Fruit fly (Drosophila melanogaster) whole organism, embryonic: Measurements from ENCODE around the gene CG3071.
A peak's percentile ranks its signal among the peaks of the same experiment; 100 is the strongest.

Experiments
- Bteb2 ChIP-seq: fragments of 200-800 bp; sonication (Bioruptor generic); optimal IDR thresholded peaks from 2 replicates; lab custom pipeline; 2016; ENCODE audit warnings: missing biosample characterization, missing genetic modification characterization
- CG10321 ChIP-seq: fragments of 200-800 bp; sonication (Bioruptor generic); IDR thresholded peaks from 2 replicates; pipeline ENCODE4 v1.3.6; 2022; ENCODE audit warnings: missing biosample characterization, missing genetic modification characterization
- CG11504 ChIP-seq: fragments of 200-800 bp; sonication (Bioruptor generic); optimal IDR thresholded peaks from 3 replicates; lab custom pipeline; 2019; ENCODE audit warnings: missing biosample characterization, mild to moderate bottlenecking, missing genetic modification characterization, moderate library complexity
- CG12299 ChIP-seq: fragments of 200-800 bp; sonication (Bioruptor generic); optimal IDR thresholded peaks from 2 replicates; lab custom pipeline; 2018; ENCODE audit warnings: missing biosample characterization, mild to moderate bottlenecking, missing genetic modification characterization
- CG12391 ChIP-seq: fragments of 200-800 bp; sonication (Bioruptor generic); optimal IDR thresholded peaks from 3 replicates; lab custom pipeline; 2018; ENCODE audit warnings: missing biosample characterization, mild to moderate bottlenecking, missing genetic modification characterization, moderate library complexity
- CG12744 ChIP-seq: fragments of 200-800 bp; sonication (Bioruptor generic); optimal IDR thresholded peaks from 2 replicates; lab custom pipeline; 2016; ENCODE audit warnings: missing biosample characterization, missing genetic modification characterization
- CG13775 ChIP-seq: fragments of 200-800 bp; sonication (Bioruptor generic); optimal IDR thresholded peaks from 3 replicates; lab custom pipeline; 2017; ENCODE audit warnings: missing biosample characterization, mild to moderate bottlenecking, missing genetic modification characterization
- CG15696 ChIP-seq: fragments of 200-800 bp; sonication (Bioruptor generic); optimal IDR thresholded peaks from 2 replicates; lab custom pipeline; 2019; ENCODE audit warnings: missing biosample characterization, mild to moderate bottlenecking, missing genetic modification characterization, moderate library complexity
- CG1603 ChIP-seq: fragments of 200-800 bp; sonication (Bioruptor generic); optimal IDR thresholded peaks from 2 replicates; lab custom pipeline; 2019; ENCODE audit warnings: missing biosample characterization, mild to moderate bottlenecking, missing genetic modification characterization, moderate library complexity
- CG1647 ChIP-seq: fragments of 200-800 bp; sonication (Bioruptor generic); optimal IDR thresholded peaks from 3 replicates; lab custom pipeline; 2016; ENCODE audit warnings: missing biosample characterization, missing genetic modification characterization
- CG17186 ChIP-seq: fragments of 200-800 bp; sonication (Bioruptor generic); optimal IDR thresholded peaks from 3 replicates; lab custom pipeline; 2017; ENCODE audit warnings: missing biosample characterization, missing genetic modification reagents, missing genetic modification characterization
- CG17612 ChIP-seq: fragments of 200-800 bp; sonication (Bioruptor generic); IDR thresholded peaks from 2 replicates; pipeline ENCODE4 v1.3.6; 2022; ENCODE audit warnings: missing biosample characterization, missing genetic modification characterization
- CG2199 ChIP-seq: fragments of 200-800 bp; sonication (Bioruptor generic); IDR thresholded peaks from 3 replicates; pipeline ENCODE4 v1.3.6; 2022; ENCODE audit warnings: missing biosample characterization, missing genetic modification characterization
- CG32772 ChIP-seq: fragments of 200-800 bp; sonication (Bioruptor generic); IDR thresholded peaks from 2 replicates; pipeline ENCODE4 v1.3.6; 2022; ENCODE audit warnings: missing biosample characterization, missing genetic modification characterization
- CG34422 ChIP-seq: fragments of 200-800 bp; sonication (Bioruptor generic); IDR thresholded peaks from 3 replicates; pipeline ENCODE4 v1.3.6; 2022; ENCODE audit warnings: missing biosample characterization, missing genetic modification characterization
- CG4707 ChIP-seq: fragments of 200-800 bp; sonication (Bioruptor generic); optimal IDR thresholded peaks from 2 replicates; lab custom pipeline; 2018; ENCODE audit warnings: missing biosample characterization, mild to moderate bottlenecking, missing genetic modification characterization, moderate library complexity
- CG6175 ChIP-seq: fragments of 200-800 bp; sonication (Bioruptor generic); IDR thresholded peaks from 3 replicates; pipeline ENCODE4 v1.3.6; 2022; ENCODE audit warnings: missing biosample characterization, missing genetic modification characterization
- CG8290 ChIP-seq, 3 experiments: fragments of 200-800 bp; sonication (Bioruptor generic); optimal IDR thresholded peaks; 2 replicates each; lab custom pipeline; 2016 to 2019; ENCODE audit warnings: missing biosample characterization in 3 of 3, missing genetic modification characterization in 3 of 3, mild to moderate bottlenecking in 2 of 3, moderate library complexity in 1 of 3
- Dad ChIP-seq: fragments of 200-800 bp; sonication (Bioruptor generic); optimal IDR thresholded peaks from 3 replicates; lab custom pipeline; 2016; ENCODE audit warnings: missing biosample characterization, missing genetic modification characterization
- Dek ChIP-seq: fragments of 200-800 bp; sonication (Bioruptor generic); optimal IDR thresholded peaks from 3 replicates; lab custom pipeline; 2019; ENCODE audit warnings: missing biosample characterization, mild to moderate bottlenecking, missing genetic modification characterization, moderate library complexity
- Doc2 ChIP-seq: fragments of 200-800 bp; sonication (Bioruptor generic); IDR thresholded peaks from 2 replicates; pipeline ENCODE4 v1.3.6; 2022; ENCODE audit warnings: missing biosample characterization, missing genetic modification characterization
- Elba2 ChIP-seq: fragments of 200-800 bp; sonication (Bioruptor generic); optimal IDR thresholded peaks from 3 replicates; lab custom pipeline; 2016; ENCODE audit warnings: missing biosample characterization, missing genetic modification characterization
- Gsc ChIP-seq: fragments of 200-800 bp; sonication (Bioruptor generic); IDR thresholded peaks from 2 replicates; pipeline ENCODE4 v1.3.6; 2022; ENCODE audit warnings: missing biosample characterization, missing genetic modification characterization
- Gug ChIP-seq: fragments of 200-800 bp; sonication (Bioruptor generic); IDR thresholded peaks from 4 replicates; pipeline ENCODE4 v1.3.6; 2022; ENCODE audit warnings: missing biosample characterization, missing genetic modification characterization
- HHEX ChIP-seq: fragments of 200-800 bp; sonication (Bioruptor generic); optimal IDR thresholded peaks from 3 replicates; lab custom pipeline; 2017; ENCODE audit warnings: missing biosample characterization, mild to moderate bottlenecking, missing genetic modification characterization, missing genetic modification reagents
- Hr39 ChIP-seq: fragments of >200 bp; optimal IDR thresholded peaks from 2 replicates; lab custom pipeline; 2017
- Lpt ChIP-seq: fragments of >200 bp; optimal IDR thresholded peaks from 2 replicates; lab custom pipeline; 2018; ENCODE audit warnings: missing biosample characterization, missing genetic modification characterization
- Med ChIP-seq: fragments of 200-800 bp; sonication (Bioruptor generic); peaks from one replicate; lab custom pipeline; 2016; ENCODE audit warnings: missing biosample characterization, missing genetic modification characterization, mild to moderate bottlenecking, inconsistent platforms, moderate library complexity
- Myb ChIP-seq: fragments of 200-800 bp; sonication (Bioruptor generic); optimal IDR thresholded peaks from 2 replicates; lab custom pipeline; 2016; ENCODE audit warnings: missing biosample characterization, missing genetic modification characterization
- Oli ChIP-seq: fragments of 200-800 bp; sonication (Bioruptor generic); optimal IDR thresholded peaks from 2 replicates; lab custom pipeline; 2018; ENCODE audit warnings: missing biosample characterization, mild to moderate bottlenecking, missing genetic modification characterization, moderate library complexity
- PHDP ChIP-seq: fragments of 200-800 bp; sonication (Bioruptor generic); optimal IDR thresholded peaks from 3 replicates; lab custom pipeline; 2018; ENCODE audit warnings: missing biosample characterization, mild to moderate bottlenecking, missing genetic modification characterization, moderate library complexity
- Six4 ChIP-seq: fragments of 200-800 bp; sonication (Bioruptor generic); optimal IDR thresholded peaks from 2 replicates; lab custom pipeline; 2016; ENCODE audit warnings: missing biosample characterization, missing genetic modification characterization
- Sry-β ChIP-seq: fragments of 200-800 bp; sonication (Bioruptor generic); optimal IDR thresholded peaks from 2 replicates; lab custom pipeline; 2018; ENCODE audit warnings: missing biosample characterization, mild to moderate bottlenecking, missing genetic modification characterization, moderate library complexity
- TFAM ChIP-seq: fragments of 200-800 bp; sonication (Bioruptor generic); optimal IDR thresholded peaks from 2 replicates; lab custom pipeline; 2017; ENCODE audit warnings: missing biosample characterization, missing genetic modification characterization, inconsistent platforms
- Xbp1 ChIP-seq: fragments of 200-800 bp; sonication (Bioruptor generic); optimal IDR thresholded peaks from 3 replicates; lab custom pipeline; 2016; ENCODE audit warnings: missing biosample characterization, mild to moderate bottlenecking, missing genetic modification characterization
- al ChIP-seq: fragments of 200-800 bp; sonication (Bioruptor generic); IDR thresholded peaks from 2 replicates; pipeline ENCODE4 v1.3.6; 2022; ENCODE audit warnings: missing biosample characterization, missing genetic modification characterization
- ara ChIP-seq: fragments of 200-800 bp; sonication (Bioruptor generic); IDR thresholded peaks from 2 replicates; pipeline ENCODE4 v1.3.6; 2022; ENCODE audit warnings: missing biosample characterization, missing genetic modification characterization
- croc ChIP-seq: fragments of 200-800 bp; sonication (Bioruptor generic); conservative IDR thresholded peaks from 3 replicates; pipeline ENCODE4 v1.3.6; 2022; ENCODE audit warnings: missing biosample characterization, missing genetic modification characterization
- crol ChIP-seq: fragments of 200-800 bp; sonication (Bioruptor generic); IDR thresholded peaks from 2 replicates; pipeline ENCODE4 v1.3.6; 2022; ENCODE audit warnings: missing biosample characterization, missing genetic modification characterization
- dm ChIP-seq: fragments of 200-800 bp; sonication (Bioruptor generic); optimal IDR thresholded peaks from 3 replicates; lab custom pipeline; 2016; ENCODE audit warnings: missing biosample characterization, missing genetic modification characterization
- dmrt99B ChIP-seq: fragments of 200-800 bp; sonication (Bioruptor generic); optimal IDR thresholded peaks from 2 replicates; lab custom pipeline; 2018; ENCODE audit warnings: missing biosample characterization, mild to moderate bottlenecking, missing genetic modification characterization, moderate library complexity
- en ChIP-seq: fragments of 200-800 bp; sonication (Bioruptor generic); optimal IDR thresholded peaks from 2 replicates; lab custom pipeline; 2016; ENCODE audit warnings: missing biosample characterization, missing genetic modification characterization
- exex ChIP-seq: fragments of 200-800 bp; sonication (Bioruptor generic); optimal IDR thresholded peaks from 4 replicates; lab custom pipeline; 2018; ENCODE audit warnings: missing biosample characterization, mild to moderate bottlenecking, missing genetic modification characterization, moderate library complexity
- fd64A ChIP-seq: fragments of 200-800 bp; sonication (Bioruptor generic); optimal IDR thresholded peaks from 3 replicates; lab custom pipeline; 2018; ENCODE audit warnings: missing biosample characterization, mild to moderate bottlenecking, missing genetic modification characterization
- gsb-n ChIP-seq: fragments of 200-800 bp; sonication (Bioruptor generic); optimal IDR thresholded peaks from 3 replicates; lab custom pipeline; 2018; ENCODE audit warnings: missing biosample characterization, mild to moderate bottlenecking, missing genetic modification characterization
- her ChIP-seq: fragments of 200-800 bp; sonication (Bioruptor generic); optimal IDR thresholded peaks from 2 replicates; lab custom pipeline; 2016; ENCODE audit warnings: missing biosample characterization, missing genetic modification characterization
- pb ChIP-seq: fragments of 200-800 bp; sonication (Bioruptor generic); optimal IDR thresholded peaks from 3 replicates; lab custom pipeline; 2016; ENCODE audit warnings: missing biosample characterization, missing genetic modification characterization
- rib ChIP-seq: fragments of 200-800 bp; sonication (Bioruptor generic); IDR thresholded peaks from 2 replicates; pipeline ENCODE4 v1.3.6; 2022; ENCODE audit warnings: missing biosample characterization, missing genetic modification characterization
- sc ChIP-seq, 3 experiments: fragments of >200 bp in 2 of 3; fragments of 200-800 bp in 1 of 3; sonication (Bioruptor generic) in 1 of 3; optimal IDR thresholded peaks; 2 replicates in 2 of 3; 3 replicates in 1 of 3; lab custom pipeline; 2017; ENCODE audit warnings: mild to moderate bottlenecking in 1 of 3, missing biosample characterization in 1 of 3, missing genetic modification characterization in 1 of 3, missing genetic modification reagents in 1 of 3
- sima ChIP-seq: fragments of 200-800 bp; sonication (Bioruptor generic); optimal IDR thresholded peaks from 2 replicates; lab custom pipeline; 2016; ENCODE audit warnings: missing biosample characterization, missing genetic modification characterization
- tap ChIP-seq: fragments of 200-800 bp; optimal IDR thresholded peaks from 3 replicates; lab custom pipeline; 2019; ENCODE audit warnings: missing biosample characterization, mild to moderate bottlenecking, missing genetic modification characterization, moderate library complexity
- yki ChIP-seq: fragments of >200 bp; optimal IDR thresholded peaks from 3 replicates; lab custom pipeline; 2018
- zen ChIP-seq: fragments of 200-800 bp; sonication (Bioruptor generic); optimal IDR thresholded peaks from 3 replicates; lab custom pipeline; 2018; ENCODE audit warnings: missing biosample characterization, mild to moderate bottlenecking, missing genetic modification characterization, moderate library complexity
- zf30C ChIP-seq: fragments of 200-800 bp; sonication (Bioruptor generic); optimal IDR thresholded peaks from 3 replicates; lab custom pipeline; 2018; ENCODE audit warnings: missing biosample characterization, mild to moderate bottlenecking, missing genetic modification characterization

CG3071 gene

dm6 chrX:2219899-2220298, 42.7 kb upstream of the CG3071 start (continued):
- TF ChIP-seq dm (no peak), sima (GFP tag; lab: Kevin White, UChicago) (no peak), CG32772 (GFP tag; lab: Robert Waterston, UW) (peak; percentile 8; the same call in 1 of the 2 replicates), Dad (no peak), Myb (GFP tag; lab: Kevin White, UChicago) (no peak), CG1603 (tag; lab: Kevin White, UChicago) (peak; percentile 41), TFAM (GFP tag; lab: Kevin White, UChicago) (no peak), CG8290 (GFP tag; optimal IDR thresholded peaks at IDR 0.05; lab: Kevin White, UChicago) (no peak), CG8290 (tag; optimal IDR thresholded peaks at IDR 0.05; lab: Kevin White, UChicago) (no peak), Hr39 (no peak), CG10321 (no peak), fd64A (no peak), CG4707 (GFP tag; lab: Kevin White, UChicago) (no peak), CG1647 (GFP tag; lab: Kevin White, UChicago) (no peak), CG2199 (GFP tag; lab: Robert Waterston, UW) (no peak), CG17612 (no peak), her (GFP tag; lab: Kevin White, UChicago) (no peak), Xbp1 (GFP tag; lab: Kevin White, UChicago) (peak; percentile 31), PHDP (tag; lab: Kevin White, UChicago) (peak; percentile 6), Sry-β (GFP tag; lab: Kevin White, UChicago) (no peak), yki (lab: Kevin White, UChicago) (no peak), Med (GFP tag; lab: Kevin White, UChicago) (peak; percentile 58), rib (no peak), sc (optimal IDR thresholded peaks at IDR 0.05; lab: Kevin White, UChicago) (no peak), sc (GFP tag; optimal IDR thresholded peaks at IDR 0.05; lab: Kevin White, UChicago) (no peak), dmrt99B (tag; lab: Kevin White, UChicago) (peak; percentile 4), CG13775 (GFP tag; lab: Kevin White, UChicago) (no peak), en (GFP tag; lab: Kevin White, UChicago) (no peak), exex (tag; lab: Kevin White, UChicago) (no peak), Gsc (no peak), CG15696 (tag; lab: Kevin White, UChicago) (no peak), CG12391 (tag; lab: Kevin White, UChicago) (no peak), CG34422 (GFP tag; lab: Robert Waterston, UW) (no peak), pb (GFP tag; lab: Kevin White, UChicago) (no peak), Gug (GFP tag; lab: Robert Waterston, UW) (no peak), Oli (tag; lab: Kevin White, UChicago) (peak; percentile 20), HHEX (no peak), CG17186 (GFP tag; lab: Kevin White, UChicago) (no peak), zf30C (no peak)

- TF ChIP-seq crol (GFP tag; lab: Robert Waterston, UW) (no peak), CG13775 (GFP tag; lab: Kevin White, UChicago) (no peak), al (GFP tag; lab: Robert Waterston, UW) (no peak), Dek (tag; lab: Kevin White, UChicago) (no peak), CG6175 (GFP tag; lab: Robert Waterston, UW) (no peak), Lpt (GFP tag; lab: Kevin White, UChicago) (no peak), CG1647 (GFP tag; lab: Kevin White, UChicago) (no peak), ara (no peak), Elba2 (GFP tag; lab: Kevin White, UChicago) (peak; percentile 61), zen (tag; lab: Kevin White, UChicago) (peak; percentile 18), Doc2 (GFP tag; lab: Robert Waterston, UW) (no peak), CG12299 (tag; lab: Kevin White, UChicago) (no peak), tap (tag; lab: Kevin White, UChicago) (no peak), gsb-n (tag; lab: Kevin White, UChicago) (no peak), Bteb2 (GFP tag; lab: Kevin White, UChicago) (no peak), Six4 (no peak), croc (no peak), CG11504 (peak; percentile 41), CG12744 (GFP tag; lab: Kevin White, UChicago) (no peak)
Measured at dm6 chrX:2221598-2221997, 41.0 kb upstream of the CG3071 start.
